Worm (Caenorhabditis elegans) whole organism, L1 larva: Measurements from ENCODE around the gene srz-90.

ENCODE experiments used
- C04F5.9 ChIP-seq: sonication (generic microtip); optimal IDR thresholded peaks from 2 replicates; lab custom pipeline; 2016; ENCODE audit warnings: missing genetic modification characterization, missing compliant biosample characterization
- C34B4.2 ChIP-seq: sonication (generic microtip); optimal IDR thresholded peaks from 2 replicates; lab custom pipeline; 2017; ENCODE audit warnings: mild to moderate bottlenecking, missing genetic modification characterization, missing compliant biosample characterization
- F16B12.6 ChIP-seq: fragments of 150-350 bp; optimal IDR thresholded peaks from 2 replicates; lab custom pipeline; 2014; ENCODE audit warnings: missing biosample characterization, missing genetic modification characterization
- Y116A8C.19 ChIP-seq: sonication (generic microtip); optimal IDR thresholded peaks from 2 replicates; lab custom pipeline; 2016; ENCODE audit warnings: missing compliant biosample characterization, missing genetic modification characterization, borderline replicate concordance
- ama-1 ChIP-seq: fragments of 150-350 bp; optimal IDR thresholded peaks from 2 replicates; lab custom pipeline; 2014
- blmp-1 ChIP-seq: fragments of 150-350 bp; optimal IDR thresholded peaks from 2 replicates; lab custom pipeline; 2014; ENCODE audit warnings: missing biosample characterization, missing genetic modification characterization
- ceh-63 ChIP-seq: fragments of 200-800 bp; sonication (Bioruptor generic); optimal IDR thresholded peaks from 2 replicates; lab custom pipeline; 2018; ENCODE audit warnings: mild to moderate bottlenecking, missing genetic modification characterization, missing compliant biosample characterization
- ceh-8 ChIP-seq: fragments of 200-800 bp; sonication (Bioruptor generic); optimal IDR thresholded peaks from 2 replicates; lab custom pipeline; 2018; ENCODE audit warnings: mild to moderate bottlenecking, missing genetic modification characterization, moderate library complexity, missing compliant biosample characterization
- ceh-82 ChIP-seq, 3 experiments: fragments of 150-350 bp in 1 of 3; sonication (generic microtip) in 2 of 3; optimal IDR thresholded peaks; 2 replicates each; lab custom pipeline; 2014 to 2017; ENCODE audit warnings: missing biosample characterization in 3 of 3, missing genetic modification characterization in 3 of 3
- ces-1 ChIP-seq: fragments of 150-350 bp; optimal IDR thresholded peaks from 2 replicates; lab custom pipeline; 2014; ENCODE audit warnings: missing biosample characterization, missing genetic modification reagents, missing genetic modification characterization
- dpl-1 ChIP-seq, 3 experiments: fragments of 150-350 bp in 2 of 3; sonication (generic microtip) in 1 of 3; optimal IDR thresholded peaks; 2 replicates each; lab custom pipeline; 2014 to 2017; ENCODE audit warnings: missing biosample characterization in 3 of 3, missing genetic modification characterization in 3 of 3, missing genetic modification reagents in 3 of 3
- dsc-1 ChIP-seq: sonication (generic microtip); optimal IDR thresholded peaks from 2 replicates; lab custom pipeline; 2016; ENCODE audit warnings: mild to moderate bottlenecking, missing genetic modification characterization, missing compliant biosample characterization
- efl-1 ChIP-seq, 4 experiments: fragments of 150-350 bp; optimal IDR thresholded peaks in 3 of 4; peaks in 1 of 4; 1 replicate in 1 of 4; 2 replicates in 3 of 4; lab custom pipeline; 2014; ENCODE audit warnings: missing biosample characterization in 2 of 4, missing genetic modification characterization in 2 of 4, missing genetic modification reagents in 2 of 4
- egl-27 ChIP-seq, 2 experiments: fragments of 150-350 bp in 1 of 2; sonication (generic microtip); optimal IDR thresholded peaks; 3 replicates each; lab custom pipeline; 2017 to 2018; ENCODE audit warnings: missing biosample characterization in 2 of 2, missing genetic modification characterization in 2 of 2, missing genetic modification reagents in 2 of 2
- elt-2 ChIP-seq: sonication (generic microtip); optimal IDR thresholded peaks from 2 replicates; lab custom pipeline; 2016; ENCODE audit warnings: missing genetic modification characterization, mild to moderate bottlenecking, inconsistent platforms, missing compliant biosample characterization, missing genetic modification reagents
- elt-3 ChIP-seq, 6 experiments: fragments of 150-350 bp in 1 of 6; sonication (generic microtip); optimal IDR thresholded peaks; 2 replicates each; lab custom pipeline; 2017 to 2018; ENCODE audit warnings: missing biosample characterization in 6 of 6, missing genetic modification characterization in 6 of 6, inconsistent platforms in 1 of 6
- ets-5 ChIP-seq: fragments of 200-800 bp; sonication (Bioruptor generic); IDR thresholded peaks from 2 replicates; pipeline ENCODE4 v1.3.6; 2022; ENCODE audit warnings: missing genetic modification characterization, missing compliant biosample characterization
- fkh-10 ChIP-seq: sonication (generic microtip); optimal IDR thresholded peaks from 2 replicates; lab custom pipeline; 2017; ENCODE audit warnings: missing biosample characterization, missing genetic modification reagents, missing genetic modification characterization
- fkh-8 ChIP-seq: sonication (generic microtip); optimal IDR thresholded peaks from 2 replicates; lab custom pipeline; 2016; ENCODE audit warnings: mild to moderate bottlenecking, missing genetic modification characterization, missing compliant biosample characterization
- fos-1 ChIP-seq: fragments of 150-350 bp; optimal IDR thresholded peaks from 2 replicates; lab custom pipeline; 2014; ENCODE audit warnings: missing biosample characterization, missing genetic modification characterization
- hlh-4 ChIP-seq: sonication (generic microtip); optimal IDR thresholded peaks from 2 replicates; lab custom pipeline; 2016; ENCODE audit warnings: mild to moderate bottlenecking, missing genetic modification characterization, missing compliant biosample characterization
- lin-14 ChIP-seq: fragments of 200-800 bp; sonication (Bioruptor generic); optimal IDR thresholded peaks from 2 replicates; lab custom pipeline; 2018; ENCODE audit warnings: mild to moderate bottlenecking, missing genetic modification characterization, moderate library complexity, missing compliant biosample characterization
- lin-35 ChIP-seq, 2 experiments: fragments of 150-350 bp; optimal IDR thresholded peaks; 2 replicates each; lab custom pipeline; 2014; ENCODE audit warnings: missing biosample characterization in 2 of 2, missing genetic modification characterization in 2 of 2, missing genetic modification reagents in 2 of 2
- lir-3 ChIP-seq: sonication (generic microtip); optimal IDR thresholded peaks from 2 replicates; lab custom pipeline; 2016; ENCODE audit warnings: mild to moderate bottlenecking, missing genetic modification characterization, moderate library complexity, missing compliant biosample characterization; ENCODE audit not compliant: poor library complexity
- nhr-11 ChIP-seq: fragments of 150-350 bp; optimal IDR thresholded peaks from 2 replicates; lab custom pipeline; 2014; ENCODE audit warnings: missing biosample characterization, missing genetic modification characterization
- nhr-47 ChIP-seq: sonication (generic microtip); optimal IDR thresholded peaks from 2 replicates; lab custom pipeline; 2016; ENCODE audit warnings: mild to moderate bottlenecking, missing genetic modification characterization, moderate library complexity, missing compliant biosample characterization
- nhr-76 ChIP-seq: sonication (generic microtip); optimal IDR thresholded peaks from 2 replicates; lab custom pipeline; 2017; ENCODE audit warnings: missing biosample characterization, missing genetic modification characterization
- nhr-84 ChIP-seq: sonication (generic microtip); optimal IDR thresholded peaks from 2 replicates; lab custom pipeline; 2017; ENCODE audit warnings: missing biosample characterization, missing genetic modification characterization
- nhr-85 ChIP-seq: sonication (generic microtip); peaks from one replicate; lab custom pipeline; 2016; ENCODE audit warnings: missing genetic modification characterization, inconsistent platforms, missing compliant biosample characterization
- pag-3 ChIP-seq: sonication (generic microtip); optimal IDR thresholded peaks from 2 replicates; lab custom pipeline; 2017; ENCODE audit warnings: missing genetic modification characterization, mild to moderate bottlenecking, missing compliant biosample characterization, antibody characterized with exemption, borderline replicate concordance; ENCODE audit not compliant: insufficient read depth
- pax-3 ChIP-seq: fragments of 200-800 bp; sonication (Bioruptor generic); optimal IDR thresholded peaks from 2 replicates; lab custom pipeline; 2018; ENCODE audit warnings: mild to moderate bottlenecking, missing genetic modification characterization, moderate library complexity, missing compliant biosample characterization
- pqm-1 ChIP-seq: sonication (generic microtip); optimal IDR thresholded peaks from 3 replicates; lab custom pipeline; 2017; ENCODE audit warnings: missing biosample characterization, missing genetic modification characterization
- skn-1 ChIP-seq: fragments of 150-350 bp; optimal IDR thresholded peaks from 2 replicates; lab custom pipeline; 2014; ENCODE audit warnings: missing biosample characterization, missing genetic modification characterization
- snpc-4 ChIP-seq: fragments of 150-350 bp; optimal IDR thresholded peaks from 2 replicates; lab custom pipeline; 2014; ENCODE audit warnings: missing biosample characterization, missing genetic modification characterization
- snu-23 ChIP-seq: sonication (generic microtip); optimal IDR thresholded peaks from 2 replicates; lab custom pipeline; 2016; ENCODE audit warnings: missing genetic modification characterization, missing compliant biosample characterization
- sup-37 ChIP-seq: fragments of 200-800 bp; sonication (Bioruptor generic); optimal IDR thresholded peaks from 2 replicates; lab custom pipeline; 2018; ENCODE audit warnings: mild to moderate bottlenecking, missing genetic modification characterization, missing compliant biosample characterization
- swsn-7 ChIP-seq: sonication (generic microtip); optimal IDR thresholded peaks from 2 replicates; lab custom pipeline; 2016; ENCODE audit warnings: missing genetic modification characterization, missing compliant biosample characterization
- tlp-1 ChIP-seq: fragments of 150-350 bp; optimal IDR thresholded peaks from 2 replicates; lab custom pipeline; 2014; ENCODE audit warnings: missing biosample characterization, missing genetic modification characterization
- unc-30 ChIP-seq: sonication (generic microtip); optimal IDR thresholded peaks from 2 replicates; lab custom pipeline; 2017; ENCODE audit warnings: missing biosample characterization, missing genetic modification characterization
- unc-62 ChIP-seq: fragments of 150-350 bp; optimal IDR thresholded peaks from 2 replicates; lab custom pipeline; 2014; ENCODE audit warnings: missing biosample characterization, missing genetic modification reagents, missing genetic modification characterization
- vab-15 ChIP-seq: sonication (generic microtip); optimal IDR thresholded peaks from 2 replicates; lab custom pipeline; 2017; ENCODE audit warnings: missing genotype, mild to moderate bottlenecking, missing genetic modification characterization, missing compliant biosample characterization
- xbp-1 ChIP-seq: sonication (generic microtip); optimal IDR thresholded peaks from 2 replicates; lab custom pipeline; 2016; ENCODE audit warnings: missing genetic modification characterization, missing compliant biosample characterization
- zag-1 ChIP-seq: fragments of 150-350 bp; optimal IDR thresholded peaks from 2 replicates; lab custom pipeline; 2014; ENCODE audit warnings: missing biosample characterization, missing genetic modification characterization

srz-90 gene

DNA sequence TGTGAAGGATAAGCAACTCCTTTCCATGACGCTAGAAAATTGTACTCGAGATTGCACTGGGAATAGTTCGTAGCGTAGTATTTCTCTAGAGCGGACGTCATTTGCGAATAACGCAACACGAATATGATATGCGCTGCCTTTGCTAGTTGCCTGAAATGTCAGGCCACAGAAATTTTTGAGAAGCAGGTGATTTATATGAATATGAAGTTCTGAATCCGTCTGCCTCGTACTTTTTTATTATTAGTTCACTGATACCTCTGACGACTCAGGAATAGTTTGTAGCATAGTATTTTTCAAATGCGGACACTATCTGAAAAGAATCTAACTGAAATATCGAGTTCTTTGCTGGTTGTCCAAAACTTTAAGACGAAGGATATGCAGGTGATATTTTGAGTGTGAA lies 31.8 kb upstream of the srz-90 start, which contains the start of gene srh-118:
srh-118 (minus strand) TSS at position 101 of the 400 bp plus-strand sequence.
- TF ChIP-seq dpl-1 (GFP tag; optimal IDR thresholded peaks at IDR 0.05; lab: Kevin White, UChicago) (no peak), efl-1 (optimal IDR thresholded peaks at IDR 0.05; lab: Kevin White, UChicago) (no peak), efl-1 (GFP tag; optimal IDR thresholded peaks at IDR 0.05 in 1 of 2; lab: Kevin White, UChicago) (no peak), ceh-63 (GFP tag; lab: Kevin White, UChicago) (no peak), skn-1 (tag; lab: Kevin White, UChicago) (no peak), ama-1 (lab: Kevin White, UChicago) (no peak), nhr-47 (no peak), elt-2 (no peak), unc-62 (no peak), xbp-1 (tag; lab: Kevin White, UChicago) (no peak), blmp-1 (tag; lab: Kevin White, UChicago) (no peak), elt-3 (tag; optimal IDR thresholded peaks at IDR 0.05; lab: Kevin White, UChicago) (no peak), vab-15 (tag; lab: Kevin White, UChicago) (no peak), ets-5 (GFP tag; lab: Robert Waterston, UW) (no peak), hlh-4 (tag; lab: Kevin White, UChicago) (no peak)

ce11 chrV:17500055-17500454 lies 27.8 kb upstream of the srz-90 start:
- TF ChIP-seq nhr-85 (tag; lab: Kevin White, UChicago) (no peak), snpc-4 (no peak), lin-14 (GFP tag; lab: Kevin White, UChicago) (no peak), fos-1 (tag; lab: Kevin White, UChicago) (no peak), C04F5.9 (tag; lab: Kevin White, UChicago) (no peak), fkh-8 (tag; lab: Kevin White, UChicago) (no peak), fkh-10 (GFP tag; lab: Kevin White, UChicago) (no peak), egl-27 (tag; optimal IDR thresholded peaks at IDR 0.05; lab: Kevin White, UChicago) (no peak), pax-3 (tag; lab: Kevin White, UChicago) (no peak), tlp-1 (tag; lab: Kevin White, UChicago) (no peak), unc-30 (tag; lab: Kevin White, UChicago) (no peak), nhr-84 (tag; lab: Kevin White, UChicago) (no peak), swsn-7 (tag; lab: Kevin White, UChicago) (no peak), lir-3 (tag; lab: Kevin White, UChicago) (no peak), ets-5 (GFP tag; lab: Robert Waterston, UW) (no peak), pqm-1 (tag; lab: Kevin White, UChicago) (no peak), F16B12.6 (tag; lab: Kevin White, UChicago) (no peak), snu-23 (GFP tag; lab: Kevin White, UChicago) (no peak), ceh-82 (tag; optimal IDR thresholded peaks at IDR 0.05; lab: Kevin White, UChicago) (no peak), zag-1 (tag; lab: Kevin White, UChicago) (no peak)

DNA sequence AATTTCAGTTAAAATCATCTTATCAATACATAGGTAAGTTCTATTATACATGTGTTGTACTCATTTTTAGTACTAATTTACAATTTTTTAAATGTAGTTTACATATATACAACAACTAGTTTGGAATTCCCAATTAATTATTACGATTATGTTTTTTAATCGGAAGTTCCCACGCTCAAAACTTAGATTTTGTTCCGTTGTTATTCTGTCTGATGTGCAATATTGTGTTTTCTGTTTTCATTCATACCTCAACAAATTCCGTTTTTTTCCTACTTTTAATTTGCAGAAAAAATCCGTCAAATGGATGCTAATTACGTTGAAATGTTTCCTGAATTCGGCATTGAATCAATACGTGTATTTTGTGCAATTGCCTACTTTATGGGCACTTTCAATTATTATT lies 21.5 kb upstream of the srz-90 start, which contains the start of gene srw-31:
srw-31 (plus strand) TSS at position 301 of the 400 bp plus-strand sequence.
- no peak for TF ChIP-seq nhr-76 (tag; lab: Kevin White, UChicago)
- TF ChIP-seq C34B4.2 (tag; lab: Kevin White, UChicago): no peak
- TF ChIP-seq xbp-1 (tag; lab: Kevin White, UChicago): no peak
- no peak for TF ChIP-seq fkh-10 (GFP tag; lab: Kevin White, UChicago)
- TF ChIP-seq elt-3 (tag; optimal IDR thresholded peaks at IDR 0.05; lab: Kevin White, UChicago): no peak
- TF ChIP-seq ceh-8 (GFP tag; lab: Kevin White, UChicago): no peak
- no peak for TF ChIP-seq pag-3 (tag; lab: Kevin White, UChicago)
- TF ChIP-seq dsc-1 (tag; lab: Kevin White, UChicago): no peak
- TF ChIP-seq ces-1 (GFP tag; lab: Kevin White, UChicago): no peak
- no peak for TF ChIP-seq sup-37
- no peak for TF ChIP-seq lin-35 (GFP tag; optimal IDR thresholded peaks at IDR 0.05; lab: Kevin White, UChicago)
- no peak for TF ChIP-seq Y116A8C.19
- TF ChIP-seq nhr-84 (tag; lab: Kevin White, UChicago): no peak
- no peak for TF ChIP-seq nhr-11 (tag; lab: Kevin White, UChicago)
- no peak for TF ChIP-seq skn-1 (tag; lab: Kevin White, UChicago)
- TF ChIP-seq, all 84 proteins: peak for 0
